Fruit fly (Drosophila melanogaster) whole organism, wandering third instar larva: ENCODE results near the gene CG42699.

Source experiments
- Abd-B ChIP-seq: fragments of >200 bp; optimal IDR thresholded peaks from 2 replicates; lab custom pipeline; 2017; ENCODE audit warnings: missing biosample characterization, missing genetic modification characterization
- CG32264 ChIP-seq: fragments of 200-800 bp; sonication (Bioruptor generic); optimal IDR thresholded peaks from 2 replicates; lab custom pipeline; 2016; ENCODE audit warnings: missing biosample characterization, missing genetic modification characterization
- CG9705 ChIP-seq: fragments of 200-800 bp; sonication (Bioruptor generic); optimal IDR thresholded peaks from 2 replicates; lab custom pipeline; 2018; ENCODE audit warnings: missing biosample characterization, mild to moderate bottlenecking, missing genetic modification characterization
- CrebA ChIP-seq: fragments of 200-800 bp; sonication (Bioruptor generic); optimal IDR thresholded peaks from 2 replicates; lab custom pipeline; 2016; ENCODE audit warnings: missing biosample characterization, mild to moderate bottlenecking, missing genetic modification characterization, borderline replicate concordance
- Dfd ChIP-seq: fragments of >200 bp; optimal IDR thresholded peaks from 2 replicates; lab custom pipeline; 2017; ENCODE audit warnings: missing biosample characterization, missing genetic modification characterization
- Dif ChIP-seq: fragments of 200-275, 200-300 bp; sonication (Bioruptor generic); optimal IDR thresholded peaks from 2 replicates; lab custom pipeline; 2018; ENCODE audit warnings: missing biosample characterization, missing genetic modification characterization; ENCODE audit not compliant: partially characterized antibody
- GATAd ChIP-seq: sonication (Bioruptor generic); optimal IDR thresholded peaks from 2 replicates; lab custom pipeline; 2016; ENCODE audit warnings: missing biosample characterization, missing genetic modification characterization
- HLH106 ChIP-seq: fragments of 200-800 bp; optimal IDR thresholded peaks from 3 replicates; lab custom pipeline; 2019; ENCODE audit warnings: missing biosample characterization, mild to moderate bottlenecking, missing genetic modification characterization, moderate library complexity
- Hnf4 ChIP-seq: fragments of 200-800 bp; sonication (Bioruptor generic); optimal IDR thresholded peaks from 2 replicates; lab custom pipeline; 2016; ENCODE audit warnings: missing biosample characterization, mild to moderate bottlenecking, missing genetic modification characterization
- Hr78 ChIP-seq: fragments of >200 bp; optimal IDR thresholded peaks from 2 replicates; lab custom pipeline; 2017; ENCODE audit warnings: missing biosample characterization, missing genetic modification characterization
- Hr83 ChIP-seq: fragments of 200-300 bp; sonication (Bioruptor generic); optimal IDR thresholded peaks from 2 replicates; lab custom pipeline; 2016; ENCODE audit warnings: missing biosample characterization, mild to moderate bottlenecking, missing genetic modification characterization, moderate library complexity; ENCODE audit not compliant: poor library complexity, severe bottlenecking
- Jra ChIP-seq: sonication (Bioruptor generic); optimal IDR thresholded peaks from 2 replicates; lab custom pipeline; 2016; ENCODE audit warnings: missing biosample characterization, missing genetic modification characterization
- Mio ChIP-seq: sonication (Bioruptor generic); optimal IDR thresholded peaks from 2 replicates; lab custom pipeline; 2016; ENCODE audit warnings: missing biosample characterization, missing genetic modification characterization
- Myc ChIP-seq: fragments of >200 bp; optimal IDR thresholded peaks from 2 replicates; lab custom pipeline; 2017
- N ChIP-seq: fragments of >200 bp; optimal IDR thresholded peaks from 2 replicates; lab custom pipeline; 2018; ENCODE audit warnings: missing biosample characterization, missing external identifiers, missing genetic modification characterization
- OdsH ChIP-seq: fragments of 200-800 bp; sonication (Bioruptor generic); optimal IDR thresholded peaks from 2 replicates; lab custom pipeline; 2016; ENCODE audit warnings: missing biosample characterization, mild to moderate bottlenecking, missing genetic modification characterization
- Rel ChIP-seq, 2 experiments: fragments of 200-800 bp; sonication (Bioruptor generic) in 1 of 2; optimal IDR thresholded peaks; 2 replicates in 1 of 2; 3 replicates in 1 of 2; lab custom pipeline; 2016 to 2019; ENCODE audit warnings: mild to moderate bottlenecking in 2 of 2, missing biosample characterization in 2 of 2, missing genetic modification characterization in 2 of 2, moderate library complexity in 1 of 2
- Sp1 ChIP-seq: fragments of 200-800 bp; sonication (Bioruptor generic); optimal IDR thresholded peaks from 3 replicates; lab custom pipeline; 2019; ENCODE audit warnings: missing biosample characterization, mild to moderate bottlenecking, missing genetic modification characterization, moderate library complexity
- Vsx2 ChIP-seq: fragments of 200-300, 225-300 bp; sonication (Bioruptor generic); optimal IDR thresholded peaks from 2 replicates; lab custom pipeline; 2018; ENCODE audit warnings: missing biosample characterization, missing genetic modification characterization; ENCODE audit not compliant: partially characterized antibody
- br ChIP-seq: fragments of 200-800 bp; sonication (Bioruptor generic); optimal IDR thresholded peaks from 2 replicates; lab custom pipeline; 2016; ENCODE audit warnings: missing biosample characterization, missing genetic modification characterization
- brk ChIP-seq: fragments of 200-800 bp; sonication (Bioruptor generic); optimal IDR thresholded peaks from 2 replicates; lab custom pipeline; 2016; ENCODE audit warnings: missing biosample characterization, mild to moderate bottlenecking, missing genetic modification characterization
- dl ChIP-seq, 2 experiments: fragments of 175-275, 200-275 bp in 1 of 2; fragments of 200-275 bp in 1 of 2; sonication (Bioruptor generic); optimal IDR thresholded peaks; lab custom pipeline; 2018; ENCODE audit warnings: mild to moderate bottlenecking in 2 of 2, missing biosample characterization in 2 of 2, missing genetic modification characterization in 2 of 2, moderate library complexity in 2 of 2; ENCODE audit not compliant: partially characterized antibody in 2 of 2, insufficient read depth in 1 of 2
- dmrt93B ChIP-seq: fragments of 200-800 bp; sonication (Bioruptor generic); optimal IDR thresholded peaks from 2 replicates; lab custom pipeline; 2018; ENCODE audit warnings: missing biosample characterization, mild to moderate bottlenecking, missing genetic modification characterization
- dsf ChIP-seq: sonication (Bioruptor generic); optimal IDR thresholded peaks from 2 replicates; lab custom pipeline; 2016; ENCODE audit warnings: missing biosample characterization, missing genetic modification characterization, borderline replicate concordance
- ey ChIP-seq: fragments of 200-800 bp; sonication (Bioruptor generic); optimal IDR thresholded peaks from 2 replicates; lab custom pipeline; 2016; ENCODE audit warnings: missing biosample characterization, missing genetic modification characterization
- foxo ChIP-seq, 2 experiments: fragments of 200-800 bp; sonication (Bioruptor generic); optimal IDR thresholded peaks; 2 replicates in 1 of 2; 3 replicates in 1 of 2; lab custom pipeline; 2016 to 2017; ENCODE audit warnings: missing biosample characterization in 2 of 2, missing genetic modification characterization in 2 of 2
- fru ChIP-seq: fragments of 200-800 bp; sonication (Bioruptor generic); optimal IDR thresholded peaks from 3 replicates; lab custom pipeline; 2016; ENCODE audit warnings: missing biosample characterization, mild to moderate bottlenecking, missing genetic modification characterization
- h ChIP-seq: fragments of 200-800 bp; sonication (Bioruptor generic); optimal IDR thresholded peaks from 3 replicates; lab custom pipeline; 2016; ENCODE audit warnings: missing biosample characterization, mild to moderate bottlenecking, missing genetic modification characterization
- jim ChIP-seq: fragments of 175-275, 200-325 bp; sonication (Bioruptor generic); optimal IDR thresholded peaks from 2 replicates; lab custom pipeline; 2016; ENCODE audit warnings: missing biosample characterization, mild to moderate bottlenecking, missing genetic modification characterization
- lola ChIP-seq: fragments of >200 bp; optimal IDR thresholded peaks from 2 replicates; lab custom pipeline; 2017; ENCODE audit warnings: missing biosample characterization, missing genetic modification characterization
- pan ChIP-seq: fragments of >200 bp; optimal IDR thresholded peaks from 2 replicates; lab custom pipeline; 2017
- psq ChIP-seq: fragments of 200-800 bp; sonication (Bioruptor generic); optimal IDR thresholded peaks from 3 replicates; lab custom pipeline; 2017; ENCODE audit warnings: missing biosample characterization, mild to moderate bottlenecking, missing genetic modification characterization, moderate library complexity
- rgr ChIP-seq: fragments of 200-800 bp; sonication (Bioruptor generic); optimal IDR thresholded peaks from 3 replicates; lab custom pipeline; 2016; ENCODE audit warnings: missing biosample characterization, mild to moderate bottlenecking, missing genetic modification characterization
- sage ChIP-seq: fragments of 200-800 bp; sonication (Bioruptor generic); optimal IDR thresholded peaks from 2 replicates; lab custom pipeline; 2016; ENCODE audit warnings: missing biosample characterization, mild to moderate bottlenecking, missing genetic modification characterization
- sv ChIP-seq: fragments of 200-800 bp; sonication (Bioruptor generic); optimal IDR thresholded peaks from 3 replicates; lab custom pipeline; 2016; ENCODE audit warnings: missing biosample characterization, missing genetic modification characterization
- tai ChIP-seq: sonication (Bioruptor generic); optimal IDR thresholded peaks from 2 replicates; lab custom pipeline; 2016; ENCODE audit warnings: missing biosample characterization, missing genetic modification characterization
- usp ChIP-seq: fragments of >200 bp; optimal IDR thresholded peaks from 2 replicates; lab custom pipeline; 2017; ENCODE audit warnings: missing biosample characterization, missing genetic modification characterization
- woc ChIP-seq: sonication (Bioruptor generic); optimal IDR thresholded peaks from 2 replicates; lab custom pipeline; 2016; ENCODE audit warnings: missing biosample characterization, mild to moderate bottlenecking, missing genetic modification characterization

The CG42699 gene

DNA sequence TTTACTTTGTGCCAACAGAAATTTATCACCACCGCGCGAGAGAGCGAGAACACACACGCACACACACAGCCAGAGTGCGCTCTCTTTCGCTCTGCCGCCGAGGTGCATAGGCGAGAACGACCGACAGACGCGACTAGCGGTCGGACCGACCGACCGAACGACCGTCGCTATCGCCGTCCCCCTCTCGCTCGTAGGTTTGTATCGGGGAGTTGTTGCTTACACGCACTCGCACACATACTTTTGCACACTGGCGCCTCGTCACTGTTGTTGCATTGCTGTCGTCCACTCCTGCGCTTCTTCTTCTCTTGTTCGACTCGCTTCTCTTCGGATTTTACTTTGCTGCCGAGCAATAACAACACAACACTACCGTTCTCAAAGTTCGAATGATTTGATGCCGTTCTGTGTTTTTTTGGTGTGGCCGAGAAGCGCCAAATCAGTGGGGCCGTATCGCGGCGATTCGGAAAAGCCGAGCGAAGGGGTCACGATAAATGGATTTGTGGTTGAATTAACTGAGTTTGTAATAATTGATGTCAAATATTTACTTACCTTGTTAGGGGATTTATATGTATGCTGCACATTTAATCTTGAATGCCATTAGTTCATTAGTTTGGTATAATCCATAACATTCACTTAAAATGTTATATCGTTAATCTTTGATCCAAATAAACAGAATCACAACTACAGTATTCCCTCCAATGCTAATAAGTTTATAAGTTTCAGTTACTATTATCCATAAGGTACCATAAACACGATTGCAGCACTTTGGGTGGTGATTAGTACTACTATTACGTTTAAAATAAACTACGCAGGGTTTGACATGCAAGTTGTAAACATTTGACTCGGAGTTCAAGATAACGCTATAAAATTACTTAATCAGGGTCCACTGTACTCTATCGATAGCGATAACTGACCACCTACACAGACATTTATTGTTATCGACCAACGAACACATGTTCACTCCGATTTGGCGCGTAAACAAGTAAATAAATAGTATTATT, 17.2 kb upstream of the CG42699 start, which contains the start of the genes IntS6 and Rtel1:
IntS6 (minus strand) TSS at position 391 of the 998 bp plus-strand sequence.
Rtel1 (plus strand) TSS at position 884 of the 998 bp plus-strand sequence.
- TF ChIP-seq CG9705 (peak; percentile 94), br (GFP tag; lab: Kevin White, UChicago) (peak; percentile 87), brk (GFP tag; lab: Kevin White, UChicago) (peak; percentile 73), CG32264 (GFP tag; lab: Kevin White, UChicago) (peak; percentile 86), Hnf4 (GFP tag; lab: Kevin White, UChicago) (peak; percentile 88), Myc (lab: Kevin White, UChicago) (no peak), Hr83 (GFP tag; lab: Kevin White, UChicago) (peak; percentile 75), HLH106 (tag; lab: Kevin White, UChicago) (peak; percentile 95), dmrt93B (peak; percentile 82), Abd-B (GFP tag; lab: Kevin White, UChicago) (no peak), Vsx2 (GFP tag; lab: Kevin White, UChicago) (no peak), ey (GFP tag; lab: Kevin White, UChicago) (peak; percentile 93), Mio (GFP tag; lab: Kevin White, UChicago) (peak; percentile 42), CrebA (GFP tag; lab: Kevin White, UChicago) (no peak), sv (GFP tag; lab: Kevin White, UChicago) (peak; percentile 83), dl (GFP tag; optimal IDR thresholded peaks at IDR 0.05; lab: Kevin White, UChicago; ENCODE audit: insufficient read depth in 1 of 2, partially characterized antibody in 2 of 2) (peak; percentile 33 to 79), Sp1 (peak; percentile 91), pan (lab: Kevin White, UChicago) (no peak), sage (GFP tag; lab: Kevin White, UChicago) (peak; percentile 88), lola (GFP tag; lab: Kevin White, UChicago) (no peak), h (GFP tag; lab: Kevin White, UChicago) (peak; percentile 92), N (GFP tag; lab: Kevin White, UChicago) (no peak), Rel (GFP tag; optimal IDR thresholded peaks at IDR 0.05; lab: Kevin White, UChicago) (no peak), Rel (tag; optimal IDR thresholded peaks at IDR 0.05; lab: Kevin White, UChicago) (peak; percentile 71), dsf (GFP tag; lab: Kevin White, UChicago) (peak; percentile 56), Dif (peak; percentile 71), foxo (GFP tag; optimal IDR thresholded peaks at IDR 0.05; lab: Kevin White, UChicago) (peak; percentile 58 to 94), fru (peak; percentile 91), tai (GFP tag; lab: Kevin White, UChicago) (no peak), Hr78 (GFP tag; lab: Kevin White, UChicago) (no peak), usp (GFP tag; lab: Kevin White, UChicago) (no peak), OdsH (GFP tag; lab: Kevin White, UChicago) (peak; percentile 81), jim (peak; percentile 35), rgr (GFP tag; lab: Kevin White, UChicago) (peak; percentile 88), Dfd (GFP tag; lab: Kevin White, UChicago) (no peak), psq (GFP tag; lab: Kevin White, UChicago) (peak; percentile 82), Jra (GFP tag; lab: Kevin White, UChicago) (peak; percentile 75), GATAd (GFP tag; lab: Kevin White, UChicago) (peak; percentile 44), woc (GFP tag; lab: Kevin White, UChicago) (peak; percentile 95)
